Worm (Caenorhabditis elegans): ENCODE data around the gene orc-1.

DNA sequence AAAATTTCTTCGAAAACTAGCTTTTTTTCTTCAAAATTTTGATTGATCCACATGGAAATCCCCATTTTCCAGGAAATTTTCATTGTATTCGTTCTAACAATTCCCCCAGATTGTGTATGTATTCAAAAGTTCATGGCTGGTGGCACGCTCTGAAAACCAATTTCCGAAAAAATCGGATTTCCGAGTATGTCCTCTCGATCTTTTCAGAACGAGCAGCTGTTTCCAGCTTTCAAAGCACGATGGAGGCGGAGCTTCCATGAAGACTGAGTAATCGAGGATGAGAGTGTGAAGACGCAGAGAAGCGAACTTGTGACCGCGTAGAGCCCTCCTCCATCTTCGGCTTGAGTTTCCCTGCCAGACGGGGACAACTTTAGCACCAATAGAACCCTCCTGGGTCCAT is 38.6 kb upstream of the orc-1 start:
- no peak for TF ChIP-seq him-1 (tag; optimal IDR thresholded peaks at IDR 0.05)
- TF ChIP-seq W03F9.2 (tag; optimal IDR thresholded peaks at IDR 0.05): no peak

Measured in whole organism, L4/young adult.